Worm (Caenorhabditis elegans) whole organism, L4 larva: ENCODE data around the gene T20D4.11.
"Not testable (repeated sequence)": the region's sequence is repeated elsewhere in the genome, so short reads cannot be mapped to it uniquely, and the experiment has no call there.

Experiments
- ces-1 ChIP-seq: fragments of 150-350 bp; sonication (generic microtip); optimal IDR thresholded peaks from 4 replicates; lab custom pipeline; 2014; ENCODE audit warnings: missing biosample characterization, missing genetic modification reagents, missing genetic modification characterization
- daf-16 ChIP-seq, 3 experiments: sonication (generic microtip); optimal IDR thresholded peaks; 2 replicates each; lab custom pipeline; 2016 to 2017; ENCODE audit warnings: missing genetic modification characterization in 3 of 3, missing genetic modification reagents in 3 of 3, mild to moderate bottlenecking in 2 of 3, missing compliant biosample characterization in 2 of 3, missing biosample characterization in 1 of 3, moderate library complexity in 1 of 3
- daf-19 ChIP-seq: fragments of 200-800 bp; sonication (Bioruptor generic); conservative IDR thresholded peaks from 2 replicates; pipeline ENCODE4 v1.3.6; 2022; ENCODE audit warnings: missing genetic modification characterization, missing compliant biosample characterization
- daf-8 ChIP-seq: fragments of 200-800 bp; sonication (Bioruptor generic); IDR thresholded peaks from 2 replicates; pipeline ENCODE4 v1.3.6; 2022; ENCODE audit warnings: missing genetic modification characterization, missing compliant biosample characterization
- dmd-6 ChIP-seq: fragments of 200-800 bp; sonication (Bioruptor generic); IDR thresholded peaks from 2 replicates; pipeline ENCODE4 v1.3.6; 2022; ENCODE audit warnings: missing genetic modification reagents, missing genetic modification characterization, missing compliant biosample characterization
- dpl-1 ChIP-seq: fragments of 150-350 bp; optimal IDR thresholded peaks from 2 replicates; lab custom pipeline; 2014; ENCODE audit warnings: missing biosample characterization, missing genetic modification reagents, missing genetic modification characterization
- duxl-1 ChIP-seq: sonication (generic microtip); optimal IDR thresholded peaks from 2 replicates; lab custom pipeline; 2016; ENCODE audit warnings: mild to moderate bottlenecking, missing genetic modification characterization, moderate library complexity, missing compliant biosample characterization; ENCODE audit not compliant: poor library complexity
- egl-43 ChIP-seq: fragments of 200-800 bp; sonication (Bioruptor generic); IDR thresholded peaks from 2 replicates; pipeline ENCODE4 v1.3.6; 2022; ENCODE audit warnings: missing genetic modification reagents, missing genetic modification characterization, missing compliant biosample characterization
- fkh-10 ChIP-seq: fragments of 150-350 bp; optimal IDR thresholded peaks from 2 replicates; lab custom pipeline; 2014; ENCODE audit warnings: missing biosample characterization, missing genetic modification reagents, missing genetic modification characterization
- hif-1 ChIP-seq, 2 experiments: sonication (generic microtip); optimal IDR thresholded peaks; 2 replicates each; lab custom pipeline; 2016 to 2017; ENCODE audit warnings: missing compliant biosample characterization in 2 of 2, missing genetic modification characterization in 2 of 2, missing genetic modification reagents in 2 of 2, missing genotype in 2 of 2, mild to moderate bottlenecking in 1 of 2
- hlh-11 ChIP-seq: fragments of 200-800 bp; sonication (Bioruptor generic); optimal IDR thresholded peaks from 2 replicates; lab custom pipeline; 2018; ENCODE audit warnings: mild to moderate bottlenecking, missing genetic modification characterization, missing compliant biosample characterization
- hlh-30 ChIP-seq: sonication (generic microtip); optimal IDR thresholded peaks from 2 replicates; lab custom pipeline; 2017; ENCODE audit warnings: antibody characterized with exemption, mild to moderate bottlenecking, missing genetic modification characterization, missing compliant biosample characterization; ENCODE audit not compliant: insufficient read depth
- jun-1 ChIP-seq: fragments of 150-350 bp; optimal IDR thresholded peaks from 2 replicates; lab custom pipeline; 2014; ENCODE audit warnings: missing biosample characterization, missing genetic modification reagents, missing genetic modification characterization
- lin-13 ChIP-seq: fragments of 150-350 bp; optimal IDR thresholded peaks from 2 replicates; lab custom pipeline; 2014; ENCODE audit warnings: missing biosample characterization, missing genetic modification reagents, missing genetic modification characterization
- madf-9 ChIP-seq: fragments of 200-800 bp; sonication (Bioruptor generic); conservative IDR thresholded peaks from 2 replicates; pipeline ENCODE4 v1.3.6; 2022; ENCODE audit warnings: missing genetic modification reagents, missing genetic modification characterization, missing compliant biosample characterization
- mdl-1 ChIP-seq, 2 experiments: fragments of 150-350 bp in 1 of 2; sonication (generic microtip) in 1 of 2; optimal IDR thresholded peaks; 2 replicates each; lab custom pipeline; 2014 to 2017; ENCODE audit warnings: missing biosample characterization in 2 of 2, missing genetic modification characterization in 2 of 2
- mes-2 ChIP-seq: sonication (generic microtip); optimal IDR thresholded peaks from 2 replicates; lab custom pipeline; 2016; ENCODE audit warnings: missing genotype, mild to moderate bottlenecking, missing genetic modification characterization, missing compliant biosample characterization; ENCODE audit not compliant: poor library complexity, severe bottlenecking
- mxl-2 ChIP-seq: fragments of 200-800 bp; sonication (Bioruptor generic); conservative IDR thresholded peaks from 2 replicates; pipeline ENCODE4 v1.3.6; 2022; ENCODE audit warnings: missing genetic modification reagents, missing genetic modification characterization, missing compliant biosample characterization
- mxl-3 ChIP-seq: fragments of 200-800 bp; sonication (Bioruptor generic); optimal IDR thresholded peaks from 2 replicates; lab custom pipeline; 2018; ENCODE audit warnings: mild to moderate bottlenecking, missing genetic modification characterization, missing compliant biosample characterization
- nhr-10 ChIP-seq: fragments of 150-350 bp; optimal IDR thresholded peaks from 2 replicates; lab custom pipeline; 2014; ENCODE audit warnings: missing biosample characterization, missing genetic modification characterization
- nhr-28 ChIP-seq: fragments of 150-350 bp; optimal IDR thresholded peaks from 2 replicates; lab custom pipeline; 2014; ENCODE audit warnings: missing biosample characterization, missing genetic modification characterization
- nhr-42 ChIP-seq: fragments of 200-800 bp; sonication (Bioruptor generic); IDR thresholded peaks from 2 replicates; pipeline ENCODE4 v1.3.6; 2022; ENCODE audit warnings: missing genetic modification characterization, missing compliant biosample characterization
- pha-4 ChIP-seq, 2 experiments: fragments of 150-350 bp in 1 of 2; fragments of 200-800 bp in 1 of 2; sonication (Bioruptor generic) in 1 of 2; IDR thresholded peaks in 1 of 2; optimal IDR thresholded peaks in 1 of 2; 2 replicates each; pipeline versions ENCODE4 v1.3.6 to Lab custom; 2014 to 2022; ENCODE audit warnings: missing genetic modification characterization in 2 of 2, missing genetic modification reagents in 2 of 2, missing biosample characterization in 1 of 2, missing compliant biosample characterization in 1 of 2
- rbr-2 ChIP-seq: sonication (generic microtip); optimal IDR thresholded peaks from 2 replicates; lab custom pipeline; 2016; ENCODE audit warnings: missing genotype, missing genetic modification characterization, missing compliant biosample characterization
- set-16 ChIP-seq: fragments of 200-800 bp; sonication (Bioruptor generic); IDR thresholded peaks from 2 replicates; pipeline ENCODE4 v1.3.6; 2022; ENCODE audit warnings: missing genetic modification reagents, missing genetic modification characterization, missing compliant biosample characterization
- tra-1 ChIP-seq: fragments of 200-800 bp; sonication (Bioruptor generic); IDR thresholded peaks from 2 replicates; pipeline ENCODE4 v1.3.6; 2022; ENCODE audit warnings: missing genetic modification reagents, missing genetic modification characterization, missing compliant biosample characterization
- zag-1 ChIP-seq: fragments of 150-350 bp; optimal IDR thresholded peaks from 2 replicates; lab custom pipeline; 2014; ENCODE audit warnings: missing biosample characterization, missing genetic modification characterization
- ztf-11 ChIP-seq: fragments of 150-350 bp; optimal IDR thresholded peaks from 2 replicates; lab custom pipeline; 2014; ENCODE audit warnings: missing biosample characterization, missing genetic modification characterization

The T20D4.11 gene

DNA sequence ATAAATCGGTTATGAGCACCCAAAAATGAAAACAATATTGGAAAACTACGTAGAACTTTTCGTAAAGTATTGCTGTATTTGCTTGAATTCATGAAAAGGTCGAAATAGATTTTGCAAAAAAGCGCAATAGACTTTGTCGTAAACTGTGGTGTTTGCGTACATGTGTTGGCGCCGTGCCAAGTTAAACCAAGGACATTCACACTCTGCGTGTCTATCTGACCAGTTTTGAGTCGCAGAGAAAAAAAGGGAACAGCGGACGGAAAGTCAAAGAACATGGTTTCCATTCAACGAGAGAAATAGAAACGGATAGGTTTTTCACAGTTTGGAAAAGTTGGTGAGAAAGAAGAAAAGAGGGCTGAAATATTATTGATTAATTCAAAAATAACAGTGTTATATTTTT lies 7.5 kb upstream of the T20D4.11 start (continued):
- TF ChIP-seq jun-1 (tag; lab: Kevin White, UChicago) (peak; percentile 45), hlh-30 (tag; lab: Kevin White, UChicago) (peak; percentile 73), fkh-10 (GFP tag; lab: Kevin White, UChicago) (peak; percentile 12), nhr-42 (no peak), tra-1 (GFP tag; lab: Robert Waterston, UW) (0 out of 2 replicates have a peak, but pooled peaks have one; percentile 31), ztf-11 (tag; lab: Kevin White, UChicago) (no peak), nhr-28 (peak; percentile 94), lin-13 (GFP tag; lab: Kevin White, UChicago) (peak; percentile 38), daf-19 (GFP tag; lab: Robert Waterston, UW) (no peak), daf-8 (GFP tag; lab: Robert Waterston, UW) (no peak), dpl-1 (GFP tag; lab: Kevin White, UChicago) (peak; percentile 69), mxl-3 (GFP tag; lab: Kevin White, UChicago) (peak; percentile 87), zag-1 (tag; lab: Kevin White, UChicago) (no peak), nhr-10 (tag; lab: Kevin White, UChicago) (peak; percentile 12), duxl-1 (peak; percentile 78), rbr-2 (tag; lab: Kevin White, UChicago) (peak; percentile 71), mes-2 (tag; lab: Kevin White, UChicago) (peak; percentile 75), pha-4 (GFP tag; IDR thresholded peaks at IDR 0.05; lab: Robert Waterston, UW) (no peak), pha-4 (tag; optimal IDR thresholded peaks at IDR 0.05; lab: Kevin White, UChicago) (peak; percentile 70), hif-1 (tag; optimal IDR thresholded peaks at IDR 0.05; lab: Kevin White, UChicago) (peak in 1 of 2 experiments; percentile 49), madf-9 (GFP tag; lab: Robert Waterston, UW) (0 out of 2 replicates have a peak, but pooled peaks have one; percentile 30), mdl-1 (tag; optimal IDR thresholded peaks at IDR 0.05; lab: Kevin White, UChicago) (peak; percentile 43 to 80)

DNA sequence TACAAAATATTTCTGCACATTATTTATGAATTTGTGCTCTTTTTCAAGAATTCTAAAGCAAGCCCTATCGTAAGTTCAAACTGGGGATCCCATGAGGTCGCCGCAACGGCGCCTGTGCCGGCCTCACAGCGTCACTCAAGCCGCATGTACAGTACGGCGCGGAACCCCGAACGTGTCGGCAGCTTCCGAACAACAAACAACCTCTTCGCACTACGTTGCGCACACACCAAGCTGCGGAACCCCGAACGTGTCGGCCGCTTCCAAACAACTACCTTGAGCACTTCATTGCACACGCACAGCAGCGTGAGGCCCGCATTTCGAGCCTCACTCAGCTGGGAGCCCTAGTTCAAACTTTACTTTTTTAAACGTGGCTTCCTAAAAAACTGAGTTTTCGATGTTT lies 4.4 kb upstream of the T20D4.11 start:
- TF ChIP-seq ces-1 (GFP tag; lab: Kevin White, UChicago) (no peak), egl-43 (0 out of 2 replicates have a peak, but pooled peaks have one; percentile 4), set-16 (GFP tag; lab: Robert Waterston, UW) (peak; percentile 72)
- TF ChIP-seq, all 104 proteins: peak for 2

DNA sequence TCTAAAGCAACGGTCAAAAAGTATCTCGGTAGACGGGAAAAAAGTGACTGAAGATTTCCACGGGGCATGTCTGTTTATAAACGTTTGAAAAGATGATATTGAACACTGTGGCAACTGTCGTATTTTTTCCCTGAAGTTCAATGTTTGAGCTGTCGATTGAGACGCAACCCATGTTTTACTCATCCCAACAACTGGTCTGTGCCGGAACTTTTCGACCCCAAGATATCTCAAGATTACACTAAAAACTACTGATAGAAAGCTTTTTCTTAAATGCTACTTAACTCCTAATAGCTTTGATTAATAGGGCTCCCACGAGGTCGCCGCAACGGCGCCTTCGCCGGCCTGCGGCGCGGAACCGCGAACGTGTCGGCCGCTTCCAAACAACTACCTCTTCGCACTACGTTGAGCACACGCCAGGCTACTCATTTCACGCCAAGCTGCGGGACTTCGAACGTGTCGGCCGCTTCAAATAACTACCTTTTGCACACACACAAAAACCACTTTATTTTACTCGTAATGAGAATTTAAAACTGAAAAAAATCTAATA lies 3.7 kb upstream of the T20D4.11 start, which contains the start of gene T20D4.15:
TSS of gene T20D4.15 (minus strand) at position 51 of the 547 bp plus-strand sequence.
- TF ChIP-seq hlh-11: peak; percentile 19
- no peak for TF ChIP-seq mxl-2 (GFP tag; lab: Robert Waterston, UW)
- TF ChIP-seq set-16 (GFP tag; lab: Robert Waterston, UW): peak; percentile 60; the same call in 1 of the 2 replicates
- peak; percentile 15; the same call in 1 of the 2 replicates for TF ChIP-seq dmd-6 (GFP tag; lab: Robert Waterston, UW)

DNA sequence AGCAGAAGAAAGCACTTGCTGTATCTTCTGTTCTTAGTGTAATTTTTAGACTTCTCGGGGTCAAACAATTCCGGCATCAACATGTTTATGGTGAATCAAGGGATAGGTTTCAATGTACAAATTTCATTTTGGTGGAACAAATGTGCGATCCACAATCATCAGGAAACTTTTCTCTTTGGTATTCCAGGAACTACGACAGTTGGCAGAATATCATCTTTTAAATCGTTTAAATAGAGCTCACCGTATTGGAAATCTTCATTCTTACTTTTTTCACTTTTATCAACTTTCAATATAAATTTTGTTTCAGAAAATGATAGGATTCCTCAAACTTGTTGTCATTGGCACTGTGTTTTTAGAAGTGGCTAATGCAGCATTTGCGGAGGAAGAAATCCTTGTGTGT lies 1.7 kb upstream of the T20D4.11 start, which contains the start of gene T20D4.12:
TSS of gene T20D4.12 (plus strand) at position 301 of the 400 bp plus-strand sequence.
- TF ChIP-seq daf-16 (GFP tag; optimal IDR thresholded peaks at IDR 0.05; lab: Kevin White, UChicago): peak in 1 of 2 experiments; percentile 79
- not testable (repeated sequence) for TF ChIP-seq daf-16 (tag; optimal IDR thresholded peaks at IDR 0.05; lab: Kevin White, UChicago)

DNA sequence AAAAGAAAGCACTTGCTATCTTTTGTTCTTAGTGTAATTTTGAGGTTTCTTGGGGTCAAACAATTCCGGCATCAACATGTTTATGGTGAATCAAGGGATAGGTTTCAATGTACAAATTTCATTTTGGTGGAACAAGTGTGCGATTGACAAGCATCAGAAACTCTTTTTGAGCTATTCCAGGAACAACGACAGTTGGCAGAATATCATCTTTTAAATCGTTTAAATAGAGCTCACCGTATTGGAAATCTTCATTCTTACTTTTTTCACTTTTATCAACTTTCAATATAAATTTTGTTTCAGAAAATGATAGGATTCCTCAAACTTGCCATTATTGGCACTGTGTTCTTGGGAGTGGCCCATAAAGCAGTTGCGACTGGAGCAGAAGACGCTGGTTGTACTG lies 1.5 kb downstream of the T20D4.11 start, which contains the start of gene T20D4.10:
TSS of gene T20D4.10 (plus strand) at position 301 of the 400 bp plus-strand sequence.
- peak in 1 of 2 experiments; percentile 25 for TF ChIP-seq daf-16 (GFP tag; optimal IDR thresholded peaks at IDR 0.05; lab: Kevin White, UChicago)
- TF ChIP-seq daf-16 (tag; optimal IDR thresholded peaks at IDR 0.05; lab: Kevin White, UChicago): not testable (repeated sequence)
